Fruit fly (Drosophila melanogaster): ENCODE measurements around the gene Pmi.
A peak's percentile ranks its signal among the peaks of the same experiment; 100 is the strongest.

The Pmi gene

dm6 chr3L:5807370-5808100 is 27.7 kb downstream of the Pmi start (continued):
- TF ChIP-seq Med (GFP tag) (peak; percentile 75), pita (GFP tag; optimal IDR thresholded peaks at IDR 0.05) (no peak), Max (GFP tag; optimal IDR thresholded peaks at IDR 0.05) (no peak), lov (optimal IDR thresholded peaks at IDR 0.05) (no peak), lov (GFP tag; IDR thresholded peaks at IDR 0.05) (no peak), CG10979 (tag; optimal IDR thresholded peaks at IDR 0.05) (no peak), prd (optimal IDR thresholded peaks at IDR 0.05) (no peak), prd (GFP tag; IDR thresholded peaks at IDR 0.05) (0 out of 3 replicates have a peak, but pooled peaks have one; percentile 20), Kr (GFP tag; optimal IDR thresholded peaks at IDR 0.05) (no peak), dati (GFP tag; IDR thresholded peaks at IDR 0.05) (no peak), wek (GFP tag; optimal IDR thresholded peaks at IDR 0.05) (no peak), CHES-1-like (GFP tag; optimal IDR thresholded peaks at IDR 0.05) (no peak), klu (GFP tag; IDR thresholded peaks at IDR 0.05) (no peak), Hr78 (GFP tag; optimal IDR thresholded peaks at IDR 0.05) (no peak), ATbp (GFP tag; optimal IDR thresholded peaks at IDR 0.05) (peak; percentile 25), CG17359 (tag; optimal IDR thresholded peaks at IDR 0.05) (peak; percentile 1), bowl (GFP tag; IDR thresholded peaks at IDR 0.05) (no peak), CG15479 (GFP tag; optimal IDR thresholded peaks at IDR 0.05) (peak; percentile 81), fru (optimal IDR thresholded peaks at IDR 0.05) (no peak), eve (GFP tag; optimal IDR thresholded peaks at IDR 0.05) (no peak), CG7786 (GFP tag; optimal IDR thresholded peaks at IDR 0.05) (no peak), mld (GFP tag; IDR thresholded peaks at IDR 0.05; ENCODE audit: partially characterized antibody) (no peak), CG8290 (GFP tag; optimal IDR thresholded peaks at IDR 0.05) (no peak), CG8290 (tag; optimal IDR thresholded peaks at IDR 0.05) (no peak), Rx (GFP tag; IDR thresholded peaks at IDR 0.05) (no peak), chinmo (GFP tag; IDR thresholded peaks at IDR 0.05; ENCODE audit: partially characterized antibody) (peak; percentile 45; the same call in 1 of the 4 replicates), eyg (GFP tag; optimal IDR thresholded peaks at IDR 0.05) (no peak), run (tag; optimal IDR thresholded peaks at IDR 0.05) (no peak), Hr51 (GFP tag; optimal IDR thresholded peaks at IDR 0.05) (no peak), CG34376 (GFP tag; optimal IDR thresholded peaks at IDR 0.05) (peak; percentile 58), sima (GFP tag; optimal IDR thresholded peaks at IDR 0.05) (no peak), BtbVII (GFP tag; optimal IDR thresholded peaks at IDR 0.05) (peak; percentile 5), lab (GFP tag; optimal IDR thresholded peaks at IDR 0.05) (peak; percentile 48), CG18599 (GFP tag; optimal IDR thresholded peaks at IDR 0.05) (peak; percentile 45)

- TF ChIP-seq ATbp (GFP tag; optimal IDR thresholded peaks at IDR 0.05) (peak; percentile 26), CG10959 (GFP tag; IDR thresholded peaks at IDR 0.05) (no peak), NFAT (GFP tag; IDR thresholded peaks at IDR 0.05) (0 out of 2 replicates have a peak, but pooled peaks have one; percentile 10), CG9876 (GFP tag; optimal IDR thresholded peaks at IDR 0.05) (no peak), CG13775 (GFP tag; optimal IDR thresholded peaks at IDR 0.05) (no peak), jigr1 (GFP tag; IDR thresholded peaks at IDR 0.05) (0 out of 3 replicates have a peak, but pooled peaks have one; percentile 22), CG5953 (GFP tag; IDR thresholded peaks at IDR 0.05) (peak; percentile 30; the same call in 1 of the 2 replicates), CG2889 (GFP tag; IDR thresholded peaks at IDR 0.05) (no peak), al (GFP tag; IDR thresholded peaks at IDR 0.05) (0 out of 2 replicates have a peak, but pooled peaks have one; percentile 20), CG31388 (GFP tag; optimal IDR thresholded peaks at IDR 0.05) (no peak), gt (GFP tag; IDR thresholded peaks at IDR 0.05) (no peak), CTCF (GFP tag; optimal IDR thresholded peaks at IDR 0.05) (no peak), CG1602 (GFP tag; optimal IDR thresholded peaks at IDR 0.05) (no peak), CG34376 (GFP tag; optimal IDR thresholded peaks at IDR 0.05) (no peak), jumu (GFP tag; optimal IDR thresholded peaks at IDR 0.05) (no peak), chn (GFP tag; optimal IDR thresholded peaks at IDR 0.05) (no peak), CG12391 (tag; optimal IDR thresholded peaks at IDR 0.05) (peak; percentile 28), CG1529 (GFP tag; optimal IDR thresholded peaks at IDR 0.05) (no peak), Neu2 (GFP tag; optimal IDR thresholded peaks at IDR 0.05; ENCODE audit: borderline replicate concordance) (no peak), CG6175 (GFP tag; IDR thresholded peaks at IDR 0.05) (no peak), CG13296 (GFP tag; optimal IDR thresholded peaks at IDR 0.05) (peak; percentile 4), klu (GFP tag; IDR thresholded peaks at IDR 0.05) (0 out of 2 replicates have a peak, but pooled peaks have one; percentile 31)
These were observed 28.2 kb downstream of the Pmi start for dm6 chr3L:5808101-5808433.

All from whole organism, embryonic.